Fruit fly (Drosophila melanogaster): Measurements from ENCODE around the gene CG32100.

Gene CG32100

DNA sequence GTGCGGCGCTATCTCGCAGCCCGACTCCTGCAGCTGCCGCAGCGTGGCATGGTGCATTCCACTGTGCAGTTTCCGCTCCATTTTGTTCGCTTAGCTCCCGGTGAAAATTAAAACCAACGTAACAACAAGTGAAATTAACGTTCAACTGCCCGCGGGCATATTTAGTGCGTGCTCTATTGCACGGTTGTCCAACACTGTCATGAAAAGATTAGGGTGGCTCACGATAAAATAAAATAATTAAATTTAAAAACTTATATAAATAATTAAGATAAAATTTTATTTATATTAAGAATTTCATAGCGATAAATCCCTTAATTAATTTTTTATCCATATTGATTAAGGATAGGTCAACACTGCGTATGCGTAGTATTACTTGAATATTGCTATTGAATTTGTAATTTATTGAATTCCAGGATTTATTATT lies 3.9 kb downstream of the CG32100 start, which contains the start of gene Pbgs (continued):
- TF ChIP-seq CG7357 (GFP tag; IDR thresholded peaks at IDR 0.05) (no peak), CG2129 (GFP tag; IDR thresholded peaks at IDR 0.05; ENCODE audit: partially characterized antibody) (no peak), trem (tag; optimal IDR thresholded peaks at IDR 0.05) (peak; percentile 67), CG14667 (GFP tag; IDR thresholded peaks at IDR 0.05) (no peak), odd (GFP tag; optimal IDR thresholded peaks at IDR 0.05) (no peak), CG7271 (tag; optimal IDR thresholded peaks at IDR 0.05) (peak; percentile 72), ewg (GFP tag; optimal IDR thresholded peaks at IDR 0.05) (no peak), HLH4C (GFP tag; IDR thresholded peaks at IDR 0.05; ENCODE audit: partially characterized antibody) (no peak), br (optimal IDR thresholded peaks at IDR 0.05) (no peak), sens-2 (GFP tag; IDR thresholded peaks at IDR 0.05) (no peak), scrt (GFP tag; optimal IDR thresholded peaks at IDR 0.05) (peak; percentile 68), CG6254 (GFP tag; optimal IDR thresholded peaks at IDR 0.05) (no peak), CG2116 (GFP tag; optimal IDR thresholded peaks at IDR 0.05) (no peak), HLH54F (GFP tag; optimal IDR thresholded peaks at IDR 0.05) (no peak), CG6813 (GFP tag; optimal IDR thresholded peaks at IDR 0.05) (peak; percentile 62), vvl (GFP tag; IDR thresholded peaks at IDR 0.05) (peak; percentile 78), sug (tag; optimal IDR thresholded peaks at IDR 0.05) (peak; percentile 20), gcm (GFP tag; optimal IDR thresholded peaks at IDR 0.05) (peak; percentile 37), CoRest (tag; optimal IDR thresholded peaks at IDR 0.05) (peak; percentile 30), org-1 (GFP tag; optimal IDR thresholded peaks at IDR 0.05) (peak; percentile 27), CG9797 (GFP tag; optimal IDR thresholded peaks at IDR 0.05) (peak; percentile 53), CG18764 (GFP tag; optimal IDR thresholded peaks at IDR 0.05) (peak; percentile 7), CG17361 (GFP tag; IDR thresholded peaks at IDR 0.05) (peak; percentile 76), CG2712 (tag; optimal IDR thresholded peaks at IDR 0.05) (peak; percentile 81), CG2202 (tag; optimal IDR thresholded peaks at IDR 0.05) (no peak), Optix (GFP tag; IDR thresholded peaks at IDR 0.05) (no peak), cg (GFP tag; optimal IDR thresholded peaks at IDR 0.05) (no peak), amos (GFP tag; IDR thresholded peaks at IDR 0.05; ENCODE audit: partially characterized antibody) (peak; percentile 16; the same call in 1 of the 2 replicates), CG32767 (GFP tag; IDR thresholded peaks at IDR 0.05) (no peak), Scr (GFP tag; IDR thresholded peaks at IDR 0.05; ENCODE audit: partially characterized antibody) (no peak), ro (GFP tag; IDR thresholded peaks at IDR 0.05) (no peak), CG2120 (GFP tag; optimal IDR thresholded peaks at IDR 0.05) (no peak), az2 (GFP tag; optimal IDR thresholded peaks at IDR 0.05) (no peak), CG11695 (GFP tag; IDR thresholded peaks at IDR 0.05) (peak; percentile 64; the same call in 2 of the 3 replicates), bigmax (GFP tag; optimal IDR thresholded peaks at IDR 0.05) (no peak), en (GFP tag; optimal IDR thresholded peaks at IDR 0.05) (no peak), Bgb (GFP tag; IDR thresholded peaks at IDR 0.05; ENCODE audit: partially characterized antibody) (peak; percentile 24; the same call in 1 of the 2 replicates)

DNA sequence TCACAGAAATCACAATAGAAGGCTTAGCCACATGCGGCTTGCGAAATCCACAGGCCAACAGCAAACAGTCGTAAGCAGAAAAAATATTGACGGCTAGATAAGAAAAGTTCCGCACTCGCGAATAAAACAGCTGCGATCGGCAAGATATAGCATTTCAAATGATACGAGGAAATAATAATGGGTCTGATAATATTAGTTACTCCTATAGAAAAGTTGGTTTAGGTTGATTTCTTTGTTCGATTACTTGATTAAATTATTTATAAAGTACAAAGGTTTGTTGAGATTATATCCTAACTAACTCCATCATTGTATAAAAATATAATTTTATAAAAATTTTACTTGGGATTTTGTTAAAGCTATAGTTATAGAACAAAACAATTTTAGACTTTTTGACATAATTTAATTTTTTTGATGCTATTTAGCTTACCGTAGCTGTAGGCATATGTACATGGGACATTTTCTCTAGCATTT lies 8.3 kb downstream of the CG32100 start:
- TF ChIP-seq dati (GFP tag; IDR thresholded peaks at IDR 0.05) (no peak), Mes4 (GFP tag; optimal IDR thresholded peaks at IDR 0.05) (no peak), Optix (GFP tag; IDR thresholded peaks at IDR 0.05) (no peak), Nf-YA (GFP tag; IDR thresholded peaks at IDR 0.05) (no peak), pho (GFP tag; optimal IDR thresholded peaks at IDR 0.05) (no peak), CG17361 (GFP tag; IDR thresholded peaks at IDR 0.05) (peak; percentile 54; the same call in 2 of the 3 replicates), CG1529 (GFP tag; optimal IDR thresholded peaks at IDR 0.05) (no peak), Hr3 (GFP tag; optimal IDR thresholded peaks at IDR 0.05) (no peak), vvl (GFP tag; IDR thresholded peaks at IDR 0.05) (0 out of 2 replicates have a peak, but pooled peaks have one; percentile 8), CG13775 (GFP tag; optimal IDR thresholded peaks at IDR 0.05) (no peak), hkb (optimal IDR thresholded peaks at IDR 0.05) (no peak), hkb (GFP tag; IDR thresholded peaks at IDR 0.05) (0 out of 2 replicates have a peak, but pooled peaks have one; percentile 29), CG9437 (GFP tag; optimal IDR thresholded peaks at IDR 0.05) (peak; percentile 23), row (GFP tag; IDR thresholded peaks at IDR 0.05) (peak; percentile 29; the same call in 1 of the 3 replicates), CG2712 (tag; optimal IDR thresholded peaks at IDR 0.05) (peak; percentile 58), bsh (GFP tag; optimal IDR thresholded peaks at IDR 0.05) (peak; percentile 16 to 21), GATAe (GFP tag; conservative IDR thresholded peaks at IDR 0.05) (no peak), Side (GFP tag; optimal IDR thresholded peaks at IDR 0.05) (no peak), Ets65A (GFP tag) (peak; percentile 64)

Data from whole organism, embryonic.